Worm (Caenorhabditis elegans) whole organism, L4 larva: ENCODE results near the gene col-159.

Experiments used
- F26F4.8 ChIP-seq: fragments of 200-800 bp; sonication (Bioruptor generic); conservative IDR thresholded peaks from 2 replicates; pipeline ENCODE4 v1.3.6; 2022; ENCODE audit warnings: missing genetic modification characterization, missing compliant biosample characterization
- F44E2.7 ChIP-seq: fragments of 200-800 bp; sonication (Bioruptor generic); IDR thresholded peaks from 2 replicates; pipeline ENCODE4 v2.1.2; 2022; ENCODE audit warnings: missing genetic modification characterization, missing compliant biosample characterization
- R02D3.7 ChIP-seq: fragments of 150-350 bp; sonication (generic microtip); optimal IDR thresholded peaks from 3 replicates; lab custom pipeline; 2014; ENCODE audit warnings: missing biosample characterization, missing genetic modification characterization
- T20F7.1 ChIP-seq: fragments of 200-800 bp; sonication (Bioruptor generic); optimal IDR thresholded peaks from 2 replicates; lab custom pipeline; 2018; ENCODE audit warnings: mild to moderate bottlenecking, missing genetic modification characterization, missing compliant biosample characterization
- Y105C5A.15 ChIP-seq: fragments of 200-800 bp; sonication (Bioruptor generic); IDR thresholded peaks from 2 replicates; pipeline ENCODE4 v1.3.6; 2022; ENCODE audit warnings: missing genetic modification characterization, missing compliant biosample characterization
- Y48G9A.11 ChIP-seq: fragments of 200-800 bp; sonication (Bioruptor generic); IDR thresholded peaks from 2 replicates; pipeline ENCODE4 v1.3.6; 2022; ENCODE audit warnings: missing genetic modification reagents, missing genetic modification characterization, missing compliant biosample characterization
- ZK546.5 ChIP-seq, 2 experiments: sonication (generic microtip); optimal IDR thresholded peaks; 2 replicates each; lab custom pipeline; 2017; ENCODE audit warnings: missing biosample characterization in 2 of 2, missing genetic modification characterization in 2 of 2
- aha-1 ChIP-seq: fragments of 150-350 bp; peaks from one replicate; lab custom pipeline; 2014; ENCODE audit warnings: missing biosample characterization, missing genetic modification characterization
- ama-1 ChIP-seq: fragments of 150-350 bp; optimal IDR thresholded peaks from 2 replicates; lab custom pipeline; 2014; ENCODE audit warnings: inconsistent platforms, mixed read lengths
- ceh-44 ChIP-seq: fragments of 200-800 bp; sonication (Bioruptor generic); IDR thresholded peaks from 2 replicates; pipeline ENCODE4 v1.3.6; 2022; ENCODE audit warnings: missing genetic modification reagents, missing genetic modification characterization, missing compliant biosample characterization
- cey-2 ChIP-seq: sonication (generic microtip); optimal IDR thresholded peaks from 3 replicates; lab custom pipeline; 2017; ENCODE audit warnings: missing genetic modification characterization, mild to moderate bottlenecking, missing compliant biosample characterization, antibody characterized with exemption, borderline replicate concordance; ENCODE audit not compliant: insufficient read depth
- daf-8 ChIP-seq: fragments of 200-800 bp; sonication (Bioruptor generic); IDR thresholded peaks from 2 replicates; pipeline ENCODE4 v1.3.6; 2022; ENCODE audit warnings: missing genetic modification characterization, missing compliant biosample characterization
- dmd-6 ChIP-seq: fragments of 200-800 bp; sonication (Bioruptor generic); IDR thresholded peaks from 2 replicates; pipeline ENCODE4 v1.3.6; 2022; ENCODE audit warnings: missing genetic modification reagents, missing genetic modification characterization, missing compliant biosample characterization
- dve-1 ChIP-seq: sonication (generic microtip); optimal IDR thresholded peaks from 2 replicates; lab custom pipeline; 2017; ENCODE audit warnings: antibody characterized with exemption, mild to moderate bottlenecking, missing genetic modification characterization, missing compliant biosample characterization; ENCODE audit not compliant: insufficient read depth
- gei-8 ChIP-seq: fragments of 200-800 bp; sonication (Bioruptor generic); optimal IDR thresholded peaks from 2 replicates; lab custom pipeline; 2018; ENCODE audit warnings: mild to moderate bottlenecking, missing genetic modification characterization, missing compliant biosample characterization
- hlh-11 ChIP-seq: fragments of 200-800 bp; sonication (Bioruptor generic); optimal IDR thresholded peaks from 2 replicates; lab custom pipeline; 2018; ENCODE audit warnings: mild to moderate bottlenecking, missing genetic modification characterization, missing compliant biosample characterization
- hlh-30 ChIP-seq: sonication (generic microtip); optimal IDR thresholded peaks from 2 replicates; lab custom pipeline; 2017; ENCODE audit warnings: antibody characterized with exemption, mild to moderate bottlenecking, missing genetic modification characterization, missing compliant biosample characterization; ENCODE audit not compliant: insufficient read depth
- jun-1 ChIP-seq: fragments of 150-350 bp; optimal IDR thresholded peaks from 2 replicates; lab custom pipeline; 2014; ENCODE audit warnings: missing biosample characterization, missing genetic modification reagents, missing genetic modification characterization
- lin-1 ChIP-seq: fragments of 200-800 bp; sonication (Bioruptor generic); IDR thresholded peaks from 2 replicates; pipeline ENCODE4 v1.3.6; 2022; ENCODE audit warnings: missing genetic modification reagents, missing genetic modification characterization, missing compliant biosample characterization
- lin-13 ChIP-seq: fragments of 150-350 bp; optimal IDR thresholded peaks from 2 replicates; lab custom pipeline; 2014; ENCODE audit warnings: missing biosample characterization, missing genetic modification reagents, missing genetic modification characterization
- madf-5 ChIP-seq, 2 experiments: fragments of 200-800 bp; sonication (Bioruptor generic); IDR thresholded peaks; 2 replicates each; pipeline ENCODE4 v1.3.6; 2022; ENCODE audit warnings: missing compliant biosample characterization in 2 of 2, missing genetic modification characterization in 2 of 2
- madf-9 ChIP-seq: fragments of 200-800 bp; sonication (Bioruptor generic); conservative IDR thresholded peaks from 2 replicates; pipeline ENCODE4 v1.3.6; 2022; ENCODE audit warnings: missing genetic modification reagents, missing genetic modification characterization, missing compliant biosample characterization
- mdl-1 ChIP-seq, 2 experiments: fragments of 150-350 bp in 1 of 2; sonication (generic microtip) in 1 of 2; optimal IDR thresholded peaks; 2 replicates each; lab custom pipeline; 2014 to 2017; ENCODE audit warnings: missing biosample characterization in 2 of 2, missing genetic modification characterization in 2 of 2
- nhr-11 ChIP-seq: fragments of 150-350 bp; optimal IDR thresholded peaks from 2 replicates; lab custom pipeline; 2014; ENCODE audit warnings: missing biosample characterization, missing genetic modification characterization
- nhr-111 ChIP-seq: fragments of 200-800 bp; sonication (Bioruptor generic); optimal IDR thresholded peaks from 2 replicates; lab custom pipeline; 2018; ENCODE audit warnings: mild to moderate bottlenecking, missing genetic modification characterization, missing compliant biosample characterization
- nhr-25 ChIP-seq: sonication (generic microtip); optimal IDR thresholded peaks from 2 replicates; lab custom pipeline; 2017; ENCODE audit warnings: missing genetic modification characterization, mild to moderate bottlenecking, missing compliant biosample characterization, antibody characterized with exemption, moderate library complexity, borderline replicate concordance; ENCODE audit not compliant: insufficient read depth
- nhr-28 ChIP-seq: fragments of 150-350 bp; optimal IDR thresholded peaks from 2 replicates; lab custom pipeline; 2014; ENCODE audit warnings: missing biosample characterization, missing genetic modification characterization
- nhr-48 ChIP-seq: sonication (generic microtip); optimal IDR thresholded peaks from 2 replicates; lab custom pipeline; 2016; ENCODE audit warnings: mild to moderate bottlenecking, missing genetic modification characterization, missing compliant biosample characterization
- nhr-77 ChIP-seq: fragments of 150-350 bp; optimal IDR thresholded peaks from 2 replicates; lab custom pipeline; 2014; ENCODE audit warnings: missing biosample characterization, missing genetic modification characterization
- pqm-1 ChIP-seq: sonication (generic microtip); optimal IDR thresholded peaks from 2 replicates; lab custom pipeline; 2017; ENCODE audit warnings: missing biosample characterization, missing genetic modification characterization
- rbr-2 ChIP-seq: sonication (generic microtip); optimal IDR thresholded peaks from 2 replicates; lab custom pipeline; 2016; ENCODE audit warnings: missing genotype, missing genetic modification characterization, missing compliant biosample characterization
- snpc-4 ChIP-seq: fragments of 150-350 bp; optimal IDR thresholded peaks from 2 replicates; lab custom pipeline; 2014; ENCODE audit warnings: missing biosample characterization, missing genetic modification characterization
- spr-1 ChIP-seq: sonication (generic microtip); optimal IDR thresholded peaks from 2 replicates; lab custom pipeline; 2016; ENCODE audit warnings: mild to moderate bottlenecking, missing genetic modification characterization, missing compliant biosample characterization
- spr-3 ChIP-seq: fragments of 200-800 bp; sonication (Bioruptor generic); optimal IDR thresholded peaks from 2 replicates; lab custom pipeline; 2018; ENCODE audit warnings: mild to moderate bottlenecking, missing genetic modification characterization, missing compliant biosample characterization
- tag-97 ChIP-seq: fragments of 200-800 bp; sonication (Bioruptor generic); IDR thresholded peaks from 2 replicates; pipeline ENCODE4 v1.3.6; 2022; ENCODE audit warnings: missing genetic modification characterization, missing compliant biosample characterization
- tra-1 ChIP-seq: fragments of 200-800 bp; sonication (Bioruptor generic); IDR thresholded peaks from 2 replicates; pipeline ENCODE4 v1.3.6; 2022; ENCODE audit warnings: missing genetic modification reagents, missing genetic modification characterization, missing compliant biosample characterization
- unc-130 ChIP-seq: sonication (generic microtip); optimal IDR thresholded peaks from 2 replicates; lab custom pipeline; 2016; ENCODE audit warnings: missing genetic modification reagents, missing genetic modification characterization, missing compliant biosample characterization
- zag-1 ChIP-seq: fragments of 150-350 bp; optimal IDR thresholded peaks from 2 replicates; lab custom pipeline; 2014; ENCODE audit warnings: missing biosample characterization, missing genetic modification characterization
- zfp-2 ChIP-seq: sonication (generic microtip); optimal IDR thresholded peaks from 2 replicates; lab custom pipeline; 2016; ENCODE audit warnings: mild to moderate bottlenecking, missing genetic modification characterization, missing compliant biosample characterization
- zfp-3 ChIP-seq: fragments of 200-800 bp; sonication (Bioruptor generic); conservative IDR thresholded peaks from 2 replicates; pipeline ENCODE4 v1.3.6; 2022; ENCODE audit warnings: missing genetic modification reagents, missing genetic modification characterization, missing compliant biosample characterization
- zip-2 ChIP-seq: fragments of 150-350 bp; optimal IDR thresholded peaks from 2 replicates; lab custom pipeline; 2014; ENCODE audit warnings: missing biosample characterization, missing genetic modification characterization
- ztf-11 ChIP-seq: fragments of 150-350 bp; optimal IDR thresholded peaks from 2 replicates; lab custom pipeline; 2014; ENCODE audit warnings: missing biosample characterization, missing genetic modification characterization

The col-159 gene

DNA sequence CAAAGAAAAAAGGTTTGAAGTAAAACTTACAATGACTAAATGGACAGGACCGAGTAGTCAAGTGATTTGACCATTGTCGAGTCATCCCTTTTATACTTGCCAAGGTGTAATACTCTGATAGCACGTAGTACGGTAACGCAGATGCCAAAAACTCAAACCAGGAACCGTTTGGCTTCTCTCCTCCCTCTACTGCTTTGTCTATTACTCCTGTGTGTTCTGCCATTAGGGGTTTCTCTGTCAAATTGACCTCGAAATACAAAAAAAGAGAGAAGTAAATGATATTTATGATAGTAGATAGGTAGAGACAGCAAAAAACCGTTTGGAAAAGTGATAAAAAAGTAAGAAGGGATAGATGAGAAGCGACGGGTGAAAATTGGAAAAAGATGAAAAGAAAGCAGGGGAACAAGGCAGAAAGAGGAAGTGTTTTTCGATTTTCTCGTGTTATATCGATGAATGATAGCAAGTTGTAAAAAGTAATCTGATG lies at the start of gene col-159, which contains the start of gene col-160:
Gene col-159 (minus strand): TSS at position 51 of the 484 bp plus-strand sequence.
Gene col-160 (minus strand): TSS at position 63 of the 484 bp plus-strand sequence.
- no peak for TF ChIP-seq zag-1
- no peak for TF ChIP-seq ZK546.5 (tag; optimal IDR thresholded peaks at IDR 0.05; lab: Kevin White, UChicago)
- TF ChIP-seq dve-1 (tag; lab: Kevin White, UChicago): peak; percentile 23
- TF ChIP-seq Y105C5A.15: no peak
- peak; percentile 12 for TF ChIP-seq nhr-48
- TF ChIP-seq nhr-111: no peak
- TF ChIP-seq spr-3 (GFP tag; lab: Kevin White, UChicago): no peak
- no peak for TF ChIP-seq hlh-11 (tag; lab: Kevin White, UChicago)
- TF ChIP-seq pqm-1 (tag; lab: Kevin White, UChicago): no peak
- TF ChIP-seq unc-130 (GFP tag; lab: Kevin White, UChicago): no peak
- TF ChIP-seq madf-5 (GFP tag; IDR thresholded peaks at IDR 0.05; lab: Robert Waterston, UW): no peak
- TF ChIP-seq nhr-77: peak; percentile 40
- TF ChIP-seq tag-97 (GFP tag; lab: Robert Waterston, UW): no peak
- peak; percentile 75 for TF ChIP-seq tra-1 (GFP tag; lab: Robert Waterston, UW)
- TF ChIP-seq gei-8 (GFP tag; lab: Kevin White, UChicago): peak; percentile 28
- no peak for TF ChIP-seq ama-1 (lab: Kevin White, UChicago)
- no peak for TF ChIP-seq ceh-44 (GFP tag; lab: Robert Waterston, UW)
- no peak for TF ChIP-seq zip-2 (tag; lab: Kevin White, UChicago)
- no peak for TF ChIP-seq zfp-3 (GFP tag; lab: Robert Waterston, UW)
- peak; percentile 59 for TF ChIP-seq nhr-25
- no peak for TF ChIP-seq zfp-2
- TF ChIP-seq nhr-28 (tag; lab: Kevin White, UChicago): peak; percentile 56
- TF ChIP-seq rbr-2 (tag; lab: Kevin White, UChicago): no peak
- TF ChIP-seq jun-1: no peak
- no peak for TF ChIP-seq R02D3.7
- 0 out of 2 replicates have a peak, but pooled peaks have one; percentile 27 for TF ChIP-seq lin-1 (GFP tag; lab: Robert Waterston, UW)
- TF ChIP-seq T20F7.1: no peak
- TF ChIP-seq madf-9 (GFP tag; lab: Robert Waterston, UW): no peak
- TF ChIP-seq ztf-11 (tag; lab: Kevin White, UChicago): no peak
- TF ChIP-seq F26F4.8: no peak
- no peak for TF ChIP-seq nhr-11 (tag; lab: Kevin White, UChicago)
- no peak for TF ChIP-seq lin-13 (GFP tag; lab: Kevin White, UChicago)
- TF ChIP-seq dmd-6: peak; percentile 55
- TF ChIP-seq cey-2 (tag; lab: Kevin White, UChicago): peak; percentile 79
- no peak for TF ChIP-seq snpc-4
- peak; percentile 80 for TF ChIP-seq aha-1 (tag; lab: Kevin White, UChicago)
- peak in 1 of 2 experiments; percentile 26 for TF ChIP-seq mdl-1 (tag; optimal IDR thresholded peaks at IDR 0.05; lab: Kevin White, UChicago)
- TF ChIP-seq hlh-30: no peak
- no peak for TF ChIP-seq F44E2.7
- no peak for TF ChIP-seq spr-1 (tag; lab: Kevin White, UChicago)
- no peak for TF ChIP-seq daf-8 (GFP tag; lab: Robert Waterston, UW)

DNA sequence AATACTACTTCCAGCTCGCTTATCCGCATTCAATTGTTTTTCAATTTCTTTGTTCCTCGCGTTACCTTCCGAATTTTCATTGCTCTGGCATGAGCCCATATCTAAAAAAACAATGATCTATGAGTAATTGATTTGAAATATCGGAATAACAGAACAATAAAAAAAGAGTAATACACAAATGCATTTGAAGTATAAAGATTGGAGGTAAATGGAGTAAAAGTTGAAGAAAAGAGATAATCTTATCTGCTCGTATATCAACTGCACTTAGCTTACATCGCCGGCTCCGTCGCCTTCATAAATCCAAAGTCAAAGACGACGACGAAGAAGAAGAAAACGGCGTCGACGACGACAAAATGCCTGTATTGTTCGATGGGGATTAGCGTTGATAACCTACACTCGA lies 47.5 kb upstream of the col-159 start, which contains the start of gene odr-3:
Gene odr-3 (minus strand): TSS at position 101 of the 400 bp plus-strand sequence.
- no peak for TF ChIP-seq Y48G9A.11 (GFP tag; lab: Robert Waterston, UW)
- no peak for TF ChIP-seq nhr-11 (tag; lab: Kevin White, UChicago)
- no peak for TF ChIP-seq rbr-2 (tag; lab: Kevin White, UChicago)
- TF ChIP-seq F44E2.7: no peak
- no peak for TF ChIP-seq dmd-6
